Worm (Caenorhabditis elegans) whole organism, early embryonic: Measurements from ENCODE around the gene Y116A8C.469.

Experiments
- F13C5.2 ChIP-seq: sonication (generic microtip); optimal IDR thresholded peaks from 2 replicates; lab custom pipeline; 2017; ENCODE audit warnings: mild to moderate bottlenecking, missing genetic modification characterization, inconsistent platforms, missing compliant biosample characterization
- aly-1 ChIP-seq: sonication (generic microtip); optimal IDR thresholded peaks from 2 replicates; lab custom pipeline; 2016; ENCODE audit warnings: missing genetic modification characterization, missing compliant biosample characterization
- ama-1 ChIP-seq: fragments of 150-350 bp; optimal IDR thresholded peaks from 2 replicates; lab custom pipeline; 2014
- ets-7 ChIP-seq: sonication (generic microtip); optimal IDR thresholded peaks from 2 replicates; lab custom pipeline; 2016; ENCODE audit warnings: missing genotype, missing genetic modification characterization, missing compliant biosample characterization
- flt-1 ChIP-seq: fragments of 200-800 bp; sonication (Bioruptor generic); IDR thresholded peaks from 2 replicates; pipeline ENCODE4 v1.3.6; 2022; ENCODE audit warnings: missing genetic modification characterization, missing compliant biosample characterization
- hmbx-1 ChIP-seq: sonication (generic microtip); optimal IDR thresholded peaks from 2 replicates; lab custom pipeline; 2016; ENCODE audit warnings: mild to moderate bottlenecking, missing genetic modification characterization, missing compliant biosample characterization
- hmg-4 ChIP-seq: fragments of 200-800 bp; sonication (Bioruptor generic); optimal IDR thresholded peaks from 2 replicates; lab custom pipeline; 2018; ENCODE audit warnings: mild to moderate bottlenecking, missing genetic modification characterization, missing compliant biosample characterization
- pes-1 ChIP-seq: fragments of 200-800 bp; sonication (Bioruptor generic); IDR thresholded peaks from 2 replicates; pipeline ENCODE4 v1.3.6; 2022; ENCODE audit warnings: missing genetic modification reagents, missing genetic modification characterization, missing compliant biosample characterization
- scrt-1 ChIP-seq: fragments of 200-800 bp; sonication (Bioruptor generic); IDR thresholded peaks from 2 replicates; pipeline ENCODE4 v1.3.6; 2022; ENCODE audit warnings: missing genetic modification characterization, missing compliant biosample characterization
- sea-1 ChIP-seq: fragments of 200-800 bp; sonication (Bioruptor generic); conservative IDR thresholded peaks from 2 replicates; pipeline ENCODE4 v1.3.6; 2022; ENCODE audit warnings: missing genetic modification characterization, missing compliant biosample characterization
- tbx-11 ChIP-seq: fragments of 200-800 bp; sonication (Bioruptor generic); IDR thresholded peaks from 2 replicates; pipeline ENCODE4 v1.3.6; 2022; ENCODE audit warnings: missing genetic modification characterization, missing compliant biosample characterization
- tbx-37 ChIP-seq: fragments of 200-800 bp; sonication (Bioruptor generic); conservative IDR thresholded peaks from 2 replicates; pipeline ENCODE4 v1.3.6; 2022; ENCODE audit warnings: missing genetic modification reagents, missing genetic modification characterization, missing compliant biosample characterization
- tra-4 ChIP-seq: sonication (generic microtip); optimal IDR thresholded peaks from 2 replicates; lab custom pipeline; 2017; ENCODE audit warnings: missing genetic modification characterization, missing compliant biosample characterization

DNA sequence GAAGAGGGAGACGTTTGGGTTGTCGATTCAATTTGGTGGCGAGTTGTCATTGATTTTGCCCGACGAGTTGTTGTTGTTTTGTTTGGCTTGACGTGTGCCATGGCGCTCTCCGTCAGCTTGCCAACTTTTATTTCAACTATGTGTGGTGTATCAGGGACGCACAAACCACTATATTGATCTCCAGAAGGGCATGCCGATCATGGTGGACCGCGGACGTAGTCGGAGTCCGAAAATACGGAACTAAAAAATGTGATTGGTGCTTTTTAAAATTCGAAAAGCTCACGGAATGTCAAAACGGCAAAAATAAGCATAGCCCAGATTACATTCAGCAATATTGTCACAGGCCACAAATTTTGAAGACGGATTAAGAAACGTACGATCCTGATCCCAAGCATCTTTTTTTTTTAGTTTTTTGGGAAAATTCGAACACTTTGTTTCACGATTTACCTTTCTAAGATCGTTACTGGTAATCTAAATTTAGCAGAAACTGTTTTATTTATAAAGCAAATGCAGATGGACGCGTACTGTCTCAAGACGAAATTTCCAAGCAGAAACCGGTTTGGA lies 1.6 kb upstream of the Y116A8C.469 start, which contains the start of the genes Y116A8C.470 and Y116A8C.463:
- no peak for TF ChIP-seq ama-1 (lab: Kevin White, UChicago)
- TF ChIP-seq hmbx-1: no peak
- TF ChIP-seq flt-1 (GFP tag; lab: Robert Waterston, UW): no peak
- TF ChIP-seq aly-1 (tag; lab: Kevin White, UChicago): no peak
- TF ChIP-seq tbx-37 (GFP tag; lab: Robert Waterston, UW): no peak
- no peak for TF ChIP-seq tbx-11 (GFP tag; lab: Robert Waterston, UW)
- TF ChIP-seq tra-4 (tag; lab: Kevin White, UChicago): no peak
- TF ChIP-seq ets-7 (tag; lab: Kevin White, UChicago): no peak
- TF ChIP-seq hmg-4 (GFP tag; lab: Kevin White, UChicago): no peak
- no peak for TF ChIP-seq pes-1 (GFP tag; lab: Robert Waterston, UW)
- TF ChIP-seq scrt-1 (GFP tag; lab: Robert Waterston, UW): no peak
- no peak for TF ChIP-seq F13C5.2
- TF ChIP-seq sea-1: no peak
